Worm (Caenorhabditis elegans): ENCODE measurements around the gene bcmo-2.

DNA sequence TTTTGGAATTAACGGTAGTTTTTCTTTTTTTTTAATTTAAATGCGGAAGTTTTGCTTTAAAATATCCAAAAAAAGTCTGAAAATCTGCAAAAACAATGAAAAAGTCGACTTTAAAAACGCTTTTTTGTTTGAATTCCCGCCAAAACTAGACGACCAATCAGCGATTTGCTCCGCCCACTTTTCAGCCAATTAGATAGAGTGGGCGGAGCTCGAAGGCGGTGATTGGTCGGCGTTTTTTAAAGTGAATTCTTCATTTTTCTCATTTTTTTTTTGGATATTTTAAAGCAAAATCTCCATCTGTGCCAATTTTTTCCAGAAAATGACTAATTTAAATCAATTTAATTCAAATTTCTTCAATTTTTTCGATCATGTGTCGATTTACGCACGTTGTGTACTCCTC, 20.6 kb upstream of the bcmo-2 start:
- no peak for TF ChIP-seq dpl-1 (GFP tag; optimal IDR thresholded peaks at IDR 0.05)
- TF ChIP-seq fos-1 (tag; optimal IDR thresholded peaks at IDR 0.05): no peak
- no peak for TF ChIP-seq lin-14 (GFP tag; optimal IDR thresholded peaks at IDR 0.05)
- no peak for TF ChIP-seq zag-1 (tag; optimal IDR thresholded peaks at IDR 0.05)
- no peak for TF ChIP-seq aha-1 (tag; optimal IDR thresholded peaks at IDR 0.05)
- TF ChIP-seq unc-62 (GFP tag; optimal IDR thresholded peaks at IDR 0.05): no peak
- TF ChIP-seq isw-1 (GFP tag; IDR thresholded peaks at IDR 0.05): no peak
- TF ChIP-seq jun-1 (tag; optimal IDR thresholded peaks at IDR 0.05): no peak
- no peak for TF ChIP-seq lsy-2 (tag; optimal IDR thresholded peaks at IDR 0.05)
- TF ChIP-seq unc-130 (tag; optimal IDR thresholded peaks at IDR 0.05): no peak
